Worm (Caenorhabditis elegans) whole organism, L1 larva: ENCODE results near the gene C46F2.1.

Experiments
- ama-1 ChIP-seq: fragments of 150-350 bp; optimal IDR thresholded peaks from 2 replicates; lab custom pipeline; 2014
- egl-27 ChIP-seq, 2 experiments: fragments of 150-350 bp in 1 of 2; sonication (generic microtip); optimal IDR thresholded peaks; 3 replicates each; lab custom pipeline; 2017 to 2018; ENCODE audit warnings: missing biosample characterization in 2 of 2, missing genetic modification characterization in 2 of 2, missing genetic modification reagents in 2 of 2
- ets-5 ChIP-seq: fragments of 200-800 bp; sonication (Bioruptor generic); IDR thresholded peaks from 2 replicates; pipeline ENCODE4 v1.3.6; 2022; ENCODE audit warnings: missing genetic modification characterization, missing compliant biosample characterization
- fkh-10 ChIP-seq: sonication (generic microtip); optimal IDR thresholded peaks from 2 replicates; lab custom pipeline; 2017; ENCODE audit warnings: missing biosample characterization, missing genetic modification reagents, missing genetic modification characterization
- lin-35 ChIP-seq, 2 experiments: fragments of 150-350 bp; optimal IDR thresholded peaks; 2 replicates each; lab custom pipeline; 2014; ENCODE audit warnings: missing biosample characterization in 2 of 2, missing genetic modification characterization in 2 of 2, missing genetic modification reagents in 2 of 2
- mef-2 ChIP-seq: fragments of 150-350 bp; optimal IDR thresholded peaks from 2 replicates; lab custom pipeline; 2014; ENCODE audit warnings: missing biosample characterization, missing genetic modification characterization
- nhr-11 ChIP-seq: fragments of 150-350 bp; optimal IDR thresholded peaks from 2 replicates; lab custom pipeline; 2014; ENCODE audit warnings: missing biosample characterization, missing genetic modification characterization
- nhr-76 ChIP-seq: sonication (generic microtip); optimal IDR thresholded peaks from 2 replicates; lab custom pipeline; 2017; ENCODE audit warnings: missing biosample characterization, missing genetic modification characterization
- nhr-77 ChIP-seq: fragments of 150-350 bp; optimal IDR thresholded peaks from 2 replicates; lab custom pipeline; 2014; ENCODE audit warnings: missing biosample characterization, missing genetic modification characterization
- pqm-1 ChIP-seq: sonication (generic microtip); optimal IDR thresholded peaks from 3 replicates; lab custom pipeline; 2017; ENCODE audit warnings: missing biosample characterization, missing genetic modification characterization
- tlp-1 ChIP-seq: fragments of 150-350 bp; optimal IDR thresholded peaks from 2 replicates; lab custom pipeline; 2014; ENCODE audit warnings: missing biosample characterization, missing genetic modification characterization
- unc-62 ChIP-seq: fragments of 150-350 bp; optimal IDR thresholded peaks from 2 replicates; lab custom pipeline; 2014; ENCODE audit warnings: missing biosample characterization, missing genetic modification reagents, missing genetic modification characterization

DNA sequence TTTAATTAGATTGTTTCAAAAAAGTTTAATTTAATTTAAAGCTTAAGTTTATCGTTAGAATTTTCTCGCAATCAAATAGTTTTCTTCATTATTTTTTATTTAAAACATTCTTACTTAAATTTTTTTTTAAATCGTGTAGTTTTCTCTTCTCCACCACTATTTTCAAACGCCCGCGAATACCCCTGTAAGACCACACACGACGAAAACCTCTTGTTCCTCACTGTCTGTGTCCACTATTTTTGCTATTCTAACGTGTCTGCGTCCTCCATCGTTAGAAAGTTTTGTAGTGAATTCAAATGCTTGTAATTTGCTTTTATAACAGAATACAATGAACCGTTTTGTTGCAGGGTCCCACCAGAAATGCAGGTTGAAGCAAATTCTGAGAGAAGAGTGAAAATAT lies 36.9 kb upstream of the C46F2.1 start, which contains the start of gene xol-1:
- TF ChIP-seq unc-62 (GFP tag; lab: Kevin White, UChicago) (no peak), egl-27 (tag; optimal IDR thresholded peaks at IDR 0.05; lab: Kevin White, UChicago) (no peak), nhr-77 (tag; lab: Kevin White, UChicago) (no peak), nhr-76 (tag; lab: Kevin White, UChicago) (no peak), lin-35 (GFP tag; optimal IDR thresholded peaks at IDR 0.05; lab: Kevin White, UChicago) (peak in 1 of 2 experiments; percentile 30), mef-2 (no peak), nhr-11 (tag; lab: Kevin White, UChicago) (no peak), tlp-1 (tag; lab: Kevin White, UChicago) (no peak), fkh-10 (no peak), pqm-1 (no peak), ets-5 (no peak), ama-1 (lab: Kevin White, UChicago) (no peak)
